Worm (Caenorhabditis elegans) whole organism, early embryonic: ENCODE data around the gene hpo-26.
"Not testable (repeated sequence)": the region's sequence is repeated elsewhere in the genome, so short reads cannot be mapped to it uniquely, and the experiment has no call there.

ENCODE experiments used
- B0310.2 ChIP-seq: sonication (generic microtip); optimal IDR thresholded peaks from 2 replicates; lab custom pipeline; 2016; ENCODE audit warnings: mild to moderate bottlenecking, missing genetic modification characterization, missing compliant biosample characterization
- F13C5.2 ChIP-seq: sonication (generic microtip); optimal IDR thresholded peaks from 2 replicates; lab custom pipeline; 2017; ENCODE audit warnings: mild to moderate bottlenecking, missing genetic modification characterization, inconsistent platforms, missing compliant biosample characterization
- aly-1 ChIP-seq: sonication (generic microtip); optimal IDR thresholded peaks from 2 replicates; lab custom pipeline; 2016; ENCODE audit warnings: missing genetic modification characterization, missing compliant biosample characterization
- ama-1 ChIP-seq: fragments of 150-350 bp; optimal IDR thresholded peaks from 2 replicates; lab custom pipeline; 2014
- ceh-13 ChIP-seq: fragments of 200-800 bp; sonication (Bioruptor generic); optimal IDR thresholded peaks from 2 replicates; lab custom pipeline; 2018; ENCODE audit warnings: mild to moderate bottlenecking, missing genetic modification characterization, missing compliant biosample characterization
- ceh-36 ChIP-seq: sonication (generic microtip); optimal IDR thresholded peaks from 2 replicates; lab custom pipeline; 2016; ENCODE audit warnings: missing genetic modification characterization, inconsistent platforms, missing compliant biosample characterization
- ets-7 ChIP-seq: sonication (generic microtip); optimal IDR thresholded peaks from 2 replicates; lab custom pipeline; 2016; ENCODE audit warnings: missing genotype, missing genetic modification characterization, missing compliant biosample characterization
- flt-1 ChIP-seq: fragments of 200-800 bp; sonication (Bioruptor generic); IDR thresholded peaks from 2 replicates; pipeline ENCODE4 v1.3.6; 2022; ENCODE audit warnings: missing genetic modification characterization, missing compliant biosample characterization
- hmbx-1 ChIP-seq: sonication (generic microtip); optimal IDR thresholded peaks from 2 replicates; lab custom pipeline; 2016; ENCODE audit warnings: mild to moderate bottlenecking, missing genetic modification characterization, missing compliant biosample characterization
- hmg-4 ChIP-seq: fragments of 200-800 bp; sonication (Bioruptor generic); optimal IDR thresholded peaks from 2 replicates; lab custom pipeline; 2018; ENCODE audit warnings: mild to moderate bottlenecking, missing genetic modification characterization, missing compliant biosample characterization
- hnd-1 ChIP-seq: sonication (generic microtip); optimal IDR thresholded peaks from 2 replicates; lab custom pipeline; 2016; ENCODE audit warnings: missing genetic modification characterization, missing compliant biosample characterization
- pes-1 ChIP-seq: fragments of 200-800 bp; sonication (Bioruptor generic); IDR thresholded peaks from 2 replicates; pipeline ENCODE4 v1.3.6; 2022; ENCODE audit warnings: missing genetic modification reagents, missing genetic modification characterization, missing compliant biosample characterization
- scrt-1 ChIP-seq: fragments of 200-800 bp; sonication (Bioruptor generic); IDR thresholded peaks from 2 replicates; pipeline ENCODE4 v1.3.6; 2022; ENCODE audit warnings: missing genetic modification characterization, missing compliant biosample characterization
- sea-1 ChIP-seq: fragments of 200-800 bp; sonication (Bioruptor generic); conservative IDR thresholded peaks from 2 replicates; pipeline ENCODE4 v1.3.6; 2022; ENCODE audit warnings: missing genetic modification characterization, missing compliant biosample characterization
- tbx-11 ChIP-seq: fragments of 200-800 bp; sonication (Bioruptor generic); IDR thresholded peaks from 2 replicates; pipeline ENCODE4 v1.3.6; 2022; ENCODE audit warnings: missing genetic modification characterization, missing compliant biosample characterization
- tbx-37 ChIP-seq: fragments of 200-800 bp; sonication (Bioruptor generic); conservative IDR thresholded peaks from 2 replicates; pipeline ENCODE4 v1.3.6; 2022; ENCODE audit warnings: missing genetic modification reagents, missing genetic modification characterization, missing compliant biosample characterization
- tra-4 ChIP-seq: sonication (generic microtip); optimal IDR thresholded peaks from 2 replicates; lab custom pipeline; 2017; ENCODE audit warnings: missing genetic modification characterization, missing compliant biosample characterization

The hpo-26 gene

ce11 chrV:6533030-6533429 is at the start of gene hpo-26:
Gene hpo-26, minus strand, starts transcription at chrV:6533060.
- TF ChIP-seq aly-1 (tag; lab: Kevin White, UChicago): no peak
- no peak for TF ChIP-seq F13C5.2 (tag; lab: Kevin White, UChicago)
- TF ChIP-seq pes-1: no peak
- TF ChIP-seq B0310.2 (tag; lab: Kevin White, UChicago): no peak
- TF ChIP-seq ceh-13 (GFP tag; lab: Kevin White, UChicago): no peak
- no peak for TF ChIP-seq hnd-1 (tag; lab: Kevin White, UChicago)
- TF ChIP-seq hmbx-1: no peak
- no peak for TF ChIP-seq hmg-4 (GFP tag; lab: Kevin White, UChicago)
- no peak for TF ChIP-seq tbx-37 (GFP tag; lab: Robert Waterston, UW)
- TF ChIP-seq tra-4 (tag; lab: Kevin White, UChicago): no peak
- TF ChIP-seq ama-1 (lab: Kevin White, UChicago): no peak
- no peak for TF ChIP-seq tbx-11 (GFP tag; lab: Robert Waterston, UW)
- no peak for TF ChIP-seq ceh-36 (tag; lab: Kevin White, UChicago)

ce11 chrV:6581762-6582161 is 48.9 kb upstream of the hpo-26 start, which contains the start of gene ZK1055.4:
Gene ZK1055.4, plus strand, starts transcription at chrV:6582062.
- not testable (repeated sequence) for TF ChIP-seq tra-4 (tag; lab: Kevin White, UChicago); ets-7; sea-1

ce11 chrV:6579992-6580391 is 47.1 kb upstream of the hpo-26 start, which contains the start of gene EGAP9.3:
Gene EGAP9.3, minus strand, starts transcription at chrV:6580122.
- TF ChIP-seq tra-4 (tag; lab: Kevin White, UChicago) (no peak), scrt-1 (GFP tag; lab: Robert Waterston, UW) (no peak), tbx-11 (GFP tag; lab: Robert Waterston, UW) (no peak), pes-1 (no peak), hnd-1 (tag; lab: Kevin White, UChicago) (no peak), tbx-37 (GFP tag; lab: Robert Waterston, UW) (no peak), F13C5.2 (tag; lab: Kevin White, UChicago) (no peak), ceh-36 (tag; lab: Kevin White, UChicago) (no peak), hmbx-1 (no peak), ets-7 (no peak), flt-1 (no peak), sea-1 (no peak), ama-1 (lab: Kevin White, UChicago) (no peak), aly-1 (tag; lab: Kevin White, UChicago) (no peak), ceh-13 (GFP tag; lab: Kevin White, UChicago) (no peak), hmg-4 (GFP tag; lab: Kevin White, UChicago) (no peak), B0310.2 (tag; lab: Kevin White, UChicago) (no peak)

- no peak for TF ChIP-seq hnd-1 (tag; lab: Kevin White, UChicago)
- no peak for TF ChIP-seq flt-1
- TF ChIP-seq ceh-13 (GFP tag; lab: Kevin White, UChicago): no peak
- no peak for TF ChIP-seq B0310.2 (tag; lab: Kevin White, UChicago)
- no peak for TF ChIP-seq ets-7
- TF ChIP-seq tbx-37 (GFP tag; lab: Robert Waterston, UW): no peak
- no peak for TF ChIP-seq scrt-1 (GFP tag; lab: Robert Waterston, UW)
- no peak for TF ChIP-seq F13C5.2 (tag; lab: Kevin White, UChicago)
- no peak for TF ChIP-seq aly-1 (tag; lab: Kevin White, UChicago)
- TF ChIP-seq pes-1: no peak
- no peak for TF ChIP-seq sea-1
- no peak for TF ChIP-seq tra-4 (tag; lab: Kevin White, UChicago)
- TF ChIP-seq ama-1 (lab: Kevin White, UChicago): no peak
- no peak for TF ChIP-seq ceh-36 (tag; lab: Kevin White, UChicago)
- TF ChIP-seq hmbx-1: no peak
- TF ChIP-seq hmg-4 (GFP tag; lab: Kevin White, UChicago): no peak
- no peak for TF ChIP-seq tbx-11 (GFP tag; lab: Robert Waterston, UW)
These were observed 43.7 kb upstream of the hpo-26 start, which contains the start of gene EGAP9.4 for ce11 chrV:6576567-6576966. Gene EGAP9.4, plus strand, starts transcription at chrV:6576867.

- TF ChIP-seq ets-7 (no peak), aly-1 (tag; lab: Kevin White, UChicago) (no peak), ceh-13 (GFP tag; lab: Kevin White, UChicago) (no peak), B0310.2 (tag; lab: Kevin White, UChicago) (no peak), tbx-11 (GFP tag; lab: Robert Waterston, UW) (no peak), F13C5.2 (tag; lab: Kevin White, UChicago) (no peak), tbx-37 (GFP tag; lab: Robert Waterston, UW) (no peak)
These were observed 42.7 kb upstream of the hpo-26 start, which contains the start of gene fut-2 for ce11 chrV:6575406-6576130. Gene fut-2, minus strand, starts transcription at chrV:6575890.

- TF ChIP-seq scrt-1 (GFP tag; lab: Robert Waterston, UW) (no peak), pes-1 (no peak), aly-1 (tag; lab: Kevin White, UChicago) (no peak), ets-7 (no peak), ama-1 (lab: Kevin White, UChicago) (no peak), B0310.2 (tag; lab: Kevin White, UChicago) (no peak), sea-1 (no peak), tbx-37 (GFP tag; lab: Robert Waterston, UW) (no peak), hmg-4 (GFP tag; lab: Kevin White, UChicago) (no peak), tra-4 (tag; lab: Kevin White, UChicago) (no peak)
These were observed 33.1 kb upstream of the hpo-26 start, which contains the start of gene K04A8.1 for ce11 chrV:6565851-6566386. Gene K04A8.1, plus strand, starts transcription at chrV:6566336.

- TF ChIP-seq B0310.2 (tag; lab: Kevin White, UChicago) (no peak), hmg-4 (GFP tag; lab: Kevin White, UChicago) (no peak), hmbx-1 (no peak), F13C5.2 (tag; lab: Kevin White, UChicago) (no peak), pes-1 (no peak), tbx-11 (GFP tag; lab: Robert Waterston, UW) (no peak), aly-1 (tag; lab: Kevin White, UChicago) (no peak), scrt-1 (GFP tag; lab: Robert Waterston, UW) (no peak), tra-4 (tag; lab: Kevin White, UChicago) (no peak), tbx-37 (GFP tag; lab: Robert Waterston, UW) (no peak), ceh-36 (tag; lab: Kevin White, UChicago) (no peak), sea-1 (no peak), ets-7 (no peak), hnd-1 (tag; lab: Kevin White, UChicago) (no peak)
These were observed 28.7 kb upstream of the hpo-26 start, which contains the start of gene spp-19 for ce11 chrV:6561592-6561991. Gene spp-19, minus strand, starts transcription at chrV:6561692.
